Worm (Caenorhabditis elegans) whole organism, L3 larva: ENCODE data around the gene coel-1.

ENCODE experiments used
- R02D3.7 ChIP-seq: fragments of 150-350 bp; optimal IDR thresholded peaks from 2 replicates; lab custom pipeline; 2014; ENCODE audit warnings: missing biosample characterization, missing genetic modification characterization
- aly-2 ChIP-seq: fragments of 150-350 bp; optimal IDR thresholded peaks from 2 replicates; lab custom pipeline; 2014; ENCODE audit warnings: missing biosample characterization, missing genetic modification characterization
- ama-1 ChIP-seq: fragments of 150-350 bp; optimal IDR thresholded peaks from 2 replicates; lab custom pipeline; 2018
- ceh-16 ChIP-seq: sonication (generic microtip); optimal IDR thresholded peaks from 2 replicates; lab custom pipeline; 2017; ENCODE audit warnings: missing biosample characterization, missing genetic modification characterization
- ceh-28 ChIP-seq: fragments of 150-350 bp; optimal IDR thresholded peaks from 2 replicates; lab custom pipeline; 2014; ENCODE audit warnings: missing biosample characterization, missing genetic modification reagents, missing genetic modification characterization
- ceh-9 ChIP-seq: sonication (generic microtip); optimal IDR thresholded peaks from 2 replicates; lab custom pipeline; 2018; ENCODE audit warnings: missing biosample characterization, missing genetic modification characterization
- daf-12 ChIP-seq: fragments of 150-350 bp; optimal IDR thresholded peaks from 2 replicates; lab custom pipeline; 2014; ENCODE audit warnings: missing biosample characterization, missing genetic modification reagents, missing genetic modification characterization
- egl-27 ChIP-seq: sonication (generic microtip); optimal IDR thresholded peaks from 4 replicates; lab custom pipeline; 2017; ENCODE audit warnings: missing biosample characterization, missing genetic modification reagents, missing genetic modification characterization
- elt-1 ChIP-seq: fragments of 150-350 bp; optimal IDR thresholded peaks from 2 replicates; lab custom pipeline; 2014; ENCODE audit warnings: missing biosample characterization, missing genetic modification characterization
- elt-2 ChIP-seq: sonication (generic microtip); optimal IDR thresholded peaks from 2 replicates; lab custom pipeline; 2016; ENCODE audit warnings: missing genetic modification reagents, mild to moderate bottlenecking, missing genetic modification characterization, missing compliant biosample characterization
- elt-3 ChIP-seq, 3 experiments: fragments of 150-350 bp in 1 of 3; sonication (generic microtip) in 2 of 3; optimal IDR thresholded peaks; 2 replicates in 2 of 3; 4 replicates in 1 of 3; lab custom pipeline; 2014 to 2017; ENCODE audit warnings: missing biosample characterization in 3 of 3, missing genetic modification characterization in 3 of 3
- fkh-10 ChIP-seq: sonication (generic microtip); optimal IDR thresholded peaks from 2 replicates; lab custom pipeline; 2017; ENCODE audit warnings: missing biosample characterization, missing genetic modification reagents, missing genetic modification characterization
- fkh-2 ChIP-seq: fragments of 150-350 bp; optimal IDR thresholded peaks from 2 replicates; lab custom pipeline; 2014; ENCODE audit warnings: missing biosample characterization, missing genetic modification reagents, missing genetic modification characterization
- fos-1 ChIP-seq: fragments of 150-350 bp; optimal IDR thresholded peaks from 2 replicates; lab custom pipeline; 2014; ENCODE audit warnings: missing biosample characterization, missing genetic modification characterization
- hmg-11 ChIP-seq: sonication (generic microtip); optimal IDR thresholded peaks from 2 replicates; lab custom pipeline; 2016; ENCODE audit warnings: missing genetic modification characterization, missing compliant biosample characterization
- jun-1 ChIP-seq: fragments of 150-350 bp; optimal IDR thresholded peaks from 2 replicates; lab custom pipeline; 2014; ENCODE audit warnings: missing biosample characterization, missing genetic modification reagents, missing genetic modification characterization
- lin-39 ChIP-seq: fragments of 150-350 bp; optimal IDR thresholded peaks from 2 replicates; lab custom pipeline; 2018; ENCODE audit warnings: missing biosample characterization, missing genetic modification reagents, missing genetic modification characterization
- lsy-12 ChIP-seq: sonication (generic microtip); optimal IDR thresholded peaks from 2 replicates; lab custom pipeline; 2016; ENCODE audit warnings: mild to moderate bottlenecking, missing genetic modification characterization, missing compliant biosample characterization
- mdl-1 ChIP-seq: fragments of 150-350 bp; optimal IDR thresholded peaks from 2 replicates; lab custom pipeline; 2014; ENCODE audit warnings: missing biosample characterization, missing genetic modification characterization
- nfya-1 ChIP-seq: sonication (generic microtip); optimal IDR thresholded peaks from 2 replicates; lab custom pipeline; 2017; ENCODE audit warnings: missing genetic modification characterization, mild to moderate bottlenecking, missing compliant biosample characterization, antibody characterized with exemption, moderate library complexity; ENCODE audit not compliant: insufficient read depth
- nhr-12 ChIP-seq: fragments of 150-350 bp; optimal IDR thresholded peaks from 2 replicates; lab custom pipeline; 2014; ENCODE audit warnings: missing biosample characterization, missing genetic modification characterization
- nhr-237 ChIP-seq: fragments of 150-350 bp; optimal IDR thresholded peaks from 2 replicates; lab custom pipeline; 2014; ENCODE audit warnings: missing biosample characterization, missing genetic modification characterization
- nhr-25 ChIP-seq: sonication (generic microtip); optimal IDR thresholded peaks from 2 replicates; lab custom pipeline; 2017; ENCODE audit warnings: missing biosample characterization, missing genetic modification characterization
- nhr-28 ChIP-seq: fragments of 150-350 bp; optimal IDR thresholded peaks from 2 replicates; lab custom pipeline; 2014; ENCODE audit warnings: missing biosample characterization, missing genetic modification characterization
- nhr-43 ChIP-seq: sonication (generic microtip); optimal IDR thresholded peaks from 2 replicates; lab custom pipeline; 2016; ENCODE audit warnings: mild to moderate bottlenecking, missing genetic modification characterization, missing compliant biosample characterization; ENCODE audit not compliant: poor library complexity, severe bottlenecking
- nhr-67 ChIP-seq: fragments of 150-350 bp; optimal IDR thresholded peaks from 2 replicates; lab custom pipeline; 2014; ENCODE audit warnings: missing biosample characterization, missing genetic modification characterization
- nhr-76 ChIP-seq: fragments of 150-350 bp; sonication (generic microtip); optimal IDR thresholded peaks from 5 replicates; lab custom pipeline; 2014; ENCODE audit warnings: missing biosample characterization, missing genetic modification characterization
- pha-4 ChIP-seq: fragments of 150-350 bp; optimal IDR thresholded peaks from 2 replicates; lab custom pipeline; 2014; ENCODE audit warnings: missing biosample characterization, missing genetic modification reagents, missing genetic modification characterization
- pqm-1 ChIP-seq: fragments of 150-350 bp; optimal IDR thresholded peaks from 2 replicates; lab custom pipeline; 2017; ENCODE audit warnings: missing biosample characterization, missing genetic modification characterization, inconsistent platforms
- snpc-4 ChIP-seq: fragments of 150-350 bp; optimal IDR thresholded peaks from 2 replicates; lab custom pipeline; 2014; ENCODE audit warnings: missing biosample characterization, missing genetic modification characterization
- tbx-2 ChIP-seq: sonication (generic microtip); optimal IDR thresholded peaks from 2 replicates; lab custom pipeline; 2016; ENCODE audit warnings: mild to moderate bottlenecking, missing genetic modification characterization, missing compliant biosample characterization
- unc-39 ChIP-seq: sonication (generic microtip); optimal IDR thresholded peaks from 4 replicates; lab custom pipeline; 2017; ENCODE audit warnings: missing biosample characterization, missing genetic modification characterization
- unc-62 ChIP-seq: fragments of 150-350 bp; sonication (generic microtip); optimal IDR thresholded peaks from 4 replicates; lab custom pipeline; 2014; ENCODE audit warnings: missing biosample characterization, missing genetic modification reagents, missing genetic modification characterization
- zag-1 ChIP-seq: fragments of 150-350 bp; optimal IDR thresholded peaks from 2 replicates; lab custom pipeline; 2014; ENCODE audit warnings: missing biosample characterization, missing genetic modification characterization
- ztf-4 ChIP-seq: fragments of 150-350 bp; optimal IDR thresholded peaks from 2 replicates; lab custom pipeline; 2014; ENCODE audit warnings: missing biosample characterization, missing genetic modification characterization

The coel-1 gene

ce11 chrX:4303200-4303599 lies 37.7 kb downstream of the coel-1 start:
- TF ChIP-seq unc-39 (tag; lab: Kevin White, UChicago) (no peak), ztf-4 (tag; lab: Kevin White, UChicago) (no peak), aly-2 (no peak), pha-4 (tag; lab: Kevin White, UChicago) (no peak), nhr-43 (tag; lab: Kevin White, UChicago) (no peak), nhr-28 (no peak)

DNA sequence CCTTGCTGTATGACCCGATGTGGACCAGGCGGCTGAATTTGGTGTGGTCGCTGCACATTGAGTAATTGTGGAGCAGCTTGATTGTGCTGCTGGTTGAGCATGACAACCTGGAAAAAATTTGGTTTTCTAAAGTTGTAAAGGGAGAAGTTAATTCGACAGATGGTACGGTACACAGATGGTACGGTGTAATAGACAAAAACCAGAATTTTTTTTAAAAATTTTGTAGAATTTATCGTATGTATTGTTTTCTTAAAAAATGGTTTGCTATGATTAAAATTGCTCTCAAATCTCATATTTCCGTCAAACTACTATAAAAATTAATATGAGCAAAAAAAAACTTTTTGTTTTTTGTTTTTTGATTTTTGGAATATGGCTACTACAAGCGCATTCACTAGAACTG lies 41.4 kb downstream of the coel-1 start, which contains the start of gene pqn-15:
Gene pqn-15 (minus strand): TSS at position 101 of the 400 bp plus-strand sequence.
- TF ChIP-seq fos-1 (tag; lab: Kevin White, UChicago) (no peak), egl-27 (no peak), nhr-28 (no peak), elt-2 (no peak), R02D3.7 (tag; lab: Kevin White, UChicago) (no peak), nhr-76 (tag; lab: Kevin White, UChicago) (no peak), daf-12 (tag; lab: Kevin White, UChicago) (no peak), nhr-237 (tag; lab: Kevin White, UChicago) (no peak), aly-2 (no peak), pqm-1 (tag; lab: Kevin White, UChicago) (no peak), zag-1 (tag; lab: Kevin White, UChicago) (no peak), lin-39 (no peak), fkh-10 (no peak), nhr-12 (tag; lab: Kevin White, UChicago) (no peak), unc-62 (GFP tag; lab: Kevin White, UChicago) (no peak)
- TF ChIP-seq, all 47 proteins: peak for 0

DNA sequence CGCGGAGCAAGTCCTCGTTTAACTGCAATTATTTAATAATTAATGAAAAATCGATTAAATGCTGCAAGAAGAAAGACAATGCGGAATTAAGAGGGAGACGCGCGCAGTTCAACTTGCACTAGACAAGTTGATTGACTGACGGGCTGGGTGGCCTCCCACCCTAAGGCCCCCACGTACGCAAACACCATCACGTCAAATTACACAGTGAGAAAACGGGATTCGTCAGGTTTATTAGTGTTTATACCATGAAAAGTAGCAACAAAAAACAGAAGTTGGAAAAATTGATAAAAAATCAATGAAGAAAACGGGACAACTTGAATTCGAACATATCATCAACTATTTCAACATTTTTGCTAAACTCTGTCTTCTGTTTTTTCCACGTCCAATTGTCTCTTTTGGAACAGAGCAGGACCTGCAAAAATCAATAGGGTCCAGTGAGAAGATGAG lies 42.1 kb downstream of the coel-1 start:
- no peak for TF ChIP-seq elt-1
- peak; percentile 75 for TF ChIP-seq hmg-11 (tag; lab: Kevin White, UChicago)
- no peak for TF ChIP-seq ztf-4 (tag; lab: Kevin White, UChicago)
- TF ChIP-seq nhr-25: peak; percentile 50
- peak; percentile 25 for TF ChIP-seq elt-2
- TF ChIP-seq ceh-9 (tag; lab: Kevin White, UChicago): no peak
- TF ChIP-seq ceh-16 (tag; lab: Kevin White, UChicago): no peak
- TF ChIP-seq lsy-12 (tag; lab: Kevin White, UChicago): peak; percentile 19
- peak; percentile 44 for TF ChIP-seq nfya-1 (tag; lab: Kevin White, UChicago)
- TF ChIP-seq mdl-1: no peak
- TF ChIP-seq ceh-28 (tag; lab: Kevin White, UChicago): no peak
- TF ChIP-seq snpc-4 (tag; lab: Kevin White, UChicago): no peak
- no peak for TF ChIP-seq elt-3 (tag; optimal IDR thresholded peaks at IDR 0.05; lab: Kevin White, UChicago)
- TF ChIP-seq fkh-2 (tag; lab: Kevin White, UChicago): no peak

DNA sequence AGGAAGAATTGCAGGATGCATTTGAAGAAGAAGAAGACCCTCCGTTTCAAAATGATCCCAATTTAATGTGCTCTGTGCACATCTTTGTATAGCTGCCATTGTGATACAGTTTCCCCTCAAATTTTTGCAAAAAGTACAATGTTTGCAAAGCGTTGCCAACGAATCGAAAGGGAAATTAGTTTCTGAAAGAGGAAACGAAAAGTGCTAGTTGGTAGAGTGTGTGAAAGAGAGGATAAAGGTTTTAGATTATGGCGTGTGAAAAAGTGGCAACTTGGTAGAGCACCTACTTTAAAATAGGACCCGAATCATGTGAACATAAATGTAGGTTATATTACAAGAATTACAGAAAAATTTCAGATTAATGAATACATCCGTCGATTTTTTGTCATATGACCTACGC lies 46.2 kb downstream of the coel-1 start, which contains the start of gene C52B9.8:
Gene C52B9.8 (minus strand): TSS at position 101 of the 400 bp plus-strand sequence.
- TF ChIP-seq elt-2 (no peak), aly-2 (no peak), nhr-67 (no peak), nhr-28 (no peak), jun-1 (tag; lab: Kevin White, UChicago) (no peak), snpc-4 (tag; lab: Kevin White, UChicago) (no peak), tbx-2 (tag; lab: Kevin White, UChicago) (no peak), nhr-25 (no peak), mdl-1 (no peak)

DNA sequence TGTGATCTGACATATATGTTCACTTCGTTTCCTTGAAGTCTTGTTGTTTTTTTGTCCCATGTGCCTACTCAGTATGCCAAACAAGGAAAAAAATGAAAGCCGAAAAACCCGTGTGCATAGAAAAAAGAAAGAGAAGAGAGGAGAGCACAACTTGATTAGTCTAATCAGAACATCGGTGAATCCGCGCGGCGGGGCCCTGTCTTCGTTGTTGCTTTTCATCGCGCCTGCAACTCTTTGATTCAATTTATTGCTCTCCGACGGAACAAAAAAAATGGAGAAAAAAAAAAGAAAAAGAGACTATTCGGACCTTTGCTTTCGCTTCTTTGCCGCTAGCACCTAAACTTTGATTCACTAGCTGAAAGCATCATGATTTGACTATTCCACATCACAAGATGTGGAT lies 49.5 kb downstream of the coel-1 start:
- TF ChIP-seq nhr-76 (tag; lab: Kevin White, UChicago) (no peak), fkh-10 (peak; percentile 87)

- TF ChIP-seq ama-1 (lab: Kevin White, UChicago): no peak
- peak; percentile 97 for TF ChIP-seq fkh-10
Measured at ce11 chrX:4317095-4317494, 51.6 kb downstream of the coel-1 start.
